Worm (Caenorhabditis elegans): ENCODE measurements around the gene T10H9.8.

Gene T10H9.8

ce11 chrV:6699833-6700232, 47.7 kb downstream of the T10H9.8 start:
- TF ChIP-seq W03F9.2 (tag; optimal IDR thresholded peaks at IDR 0.05) (no peak), dao-5 (tag; optimal IDR thresholded peaks at IDR 0.05) (no peak), him-1 (tag; optimal IDR thresholded peaks at IDR 0.05) (no peak)

ce11 chrV:6702692-6703091, 50.5 kb downstream of the T10H9.8 start, which contains the start of gene era-1:
Gene era-1, plus strand, starts transcription at chrV:6703057.
- TF ChIP-seq him-1 (tag; optimal IDR thresholded peaks at IDR 0.05) (no peak), W03F9.2 (tag; optimal IDR thresholded peaks at IDR 0.05) (no peak), dao-5 (tag; optimal IDR thresholded peaks at IDR 0.05) (no peak)
